Worm (Caenorhabditis elegans): Measurements from ENCODE around the gene pbs-3.

Gene pbs-3

DNA sequence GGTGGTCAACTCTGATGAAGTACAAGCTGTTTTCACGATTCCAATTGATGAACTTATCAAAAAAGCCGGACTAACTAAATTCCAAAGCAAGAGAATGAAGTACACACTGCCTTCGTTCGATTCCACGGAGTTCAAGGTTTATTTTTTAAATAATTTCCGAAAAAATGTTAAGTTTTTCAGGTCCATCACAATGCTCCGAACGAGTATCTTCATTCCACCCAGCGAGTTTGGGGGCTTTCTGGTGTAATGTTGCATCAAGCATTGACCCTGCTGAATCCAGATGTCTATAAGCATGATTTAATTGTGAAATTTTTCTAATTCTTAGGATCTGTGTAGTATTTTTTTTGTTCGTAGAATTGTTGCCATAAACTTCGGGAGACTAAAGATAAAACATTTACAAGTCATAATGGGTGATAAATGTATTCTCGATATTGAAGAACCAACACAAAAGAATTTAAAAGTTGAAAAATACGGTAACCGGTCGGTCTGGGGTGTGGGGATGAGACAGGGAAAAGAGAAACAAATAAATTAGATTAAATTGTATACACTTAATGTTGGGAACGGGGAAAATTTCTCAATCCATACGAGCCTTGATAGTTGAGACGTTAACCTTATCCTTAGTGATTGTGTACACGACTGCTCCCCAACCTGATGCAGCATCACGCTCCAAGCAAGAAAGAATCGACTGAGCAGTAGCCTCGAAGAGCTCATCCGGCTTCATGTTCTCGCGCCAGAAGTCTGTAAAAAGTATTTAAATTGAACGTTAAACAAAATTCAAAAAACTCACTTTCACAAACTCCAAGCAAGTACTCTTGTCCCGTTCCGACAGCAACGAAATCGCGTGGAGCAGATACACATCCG lies 898 bp downstream of the pbs-3 start:
- TF ChIP-seq egl-27 (tag; optimal IDR thresholded peaks at IDR 0.05) (no peak), lin-39 (tag; optimal IDR thresholded peaks at IDR 0.05) (no peak), lin-38 (GFP tag; IDR thresholded peaks at IDR 0.05) (peak; percentile 54), cey-2 (tag; optimal IDR thresholded peaks at IDR 0.05; ENCODE audit: borderline replicate concordance, insufficient read depth) (no peak), F49E8.2 (tag; optimal IDR thresholded peaks at IDR 0.05; ENCODE audit: borderline replicate concordance) (no peak), unc-62 (GFP tag; optimal IDR thresholded peaks at IDR 0.05 in 1 of 2) (peak in 1 of 2 experiments; percentile 62), unc-62 (tag; optimal IDR thresholded peaks at IDR 0.05) (no peak), snpc-1.2 (GFP tag; IDR thresholded peaks at IDR 0.05) (peak; percentile 25; the same call in 1 of the 2 replicates), ztf-11 (tag; optimal IDR thresholded peaks at IDR 0.05) (no peak), aha-1 (tag) (peak; percentile 94), F26F4.8 (GFP tag; conservative IDR thresholded peaks at IDR 0.05) (no peak), nhr-111 (GFP tag; optimal IDR thresholded peaks at IDR 0.05) (no peak)

DNA sequence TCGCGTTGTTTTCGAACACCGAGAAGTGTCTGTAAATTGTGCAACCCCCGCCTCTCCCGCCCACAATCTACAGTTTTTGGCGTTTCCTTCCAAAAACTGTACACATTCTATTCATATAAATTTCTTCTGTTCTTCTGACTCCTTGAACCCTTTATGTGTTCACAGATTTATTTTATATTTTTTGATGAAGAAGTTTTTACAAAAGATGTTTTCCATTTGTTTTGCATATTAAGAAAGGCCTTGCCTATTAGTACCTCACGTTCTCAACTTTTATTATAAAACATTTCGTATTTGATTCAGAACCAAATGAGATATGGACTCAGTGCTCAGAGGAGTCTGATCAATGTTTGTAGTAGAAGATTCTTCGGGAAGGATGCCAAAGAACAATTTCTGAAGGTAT lies 1.9 kb downstream of the pbs-3 start, which contains the start of gene ndx-3:
Gene ndx-3 (plus strand): TSS at position 301 of the 400 bp plus-strand sequence.
- TF ChIP-seq mdt-29 (GFP tag; IDR thresholded peaks at IDR 0.05) = no peak
- TF ChIP-seq ceh-44 (GFP tag; IDR thresholded peaks at IDR 0.05) = no peak

DNA sequence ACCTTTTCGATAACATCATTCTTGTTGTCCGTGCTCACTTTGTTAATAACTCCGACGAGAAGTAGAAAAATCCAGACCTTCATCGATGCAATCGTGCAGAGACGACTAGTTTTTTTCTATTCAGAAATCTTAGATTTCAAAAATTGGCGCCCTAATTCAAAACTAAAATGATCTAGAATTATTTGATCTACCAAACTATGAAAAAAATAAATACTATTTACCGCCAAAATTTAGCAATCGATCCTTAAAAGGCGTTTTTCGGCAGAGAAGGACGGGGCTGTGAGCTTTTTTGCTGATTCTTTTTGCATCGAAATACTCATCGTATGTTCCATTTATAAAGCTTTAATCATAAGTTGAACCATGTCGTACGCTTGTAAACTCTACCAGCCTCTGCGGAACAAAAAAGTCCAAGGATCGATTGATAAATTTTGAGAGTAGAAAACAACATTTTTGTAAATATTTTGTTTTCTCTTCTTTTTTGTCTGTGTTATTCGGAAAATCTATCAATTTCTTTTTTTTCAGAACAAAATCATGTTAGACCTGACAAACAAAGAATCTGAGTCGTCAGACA lies 5.8 kb downstream of the pbs-3 start, which contains the start of the genes try-1 and zyg-12:
Gene try-1 (minus strand): TSS at position 148 of the 571 bp plus-strand sequence.
Gene zyg-12 (plus strand): TSS at position 521 of the 571 bp plus-strand sequence.
- TF ChIP-seq nhr-41 (GFP tag; IDR thresholded peaks at IDR 0.05) (no peak), lin-38 (GFP tag; IDR thresholded peaks at IDR 0.05) (peak; percentile 42; the same call in 1 of the 2 replicates)

DNA sequence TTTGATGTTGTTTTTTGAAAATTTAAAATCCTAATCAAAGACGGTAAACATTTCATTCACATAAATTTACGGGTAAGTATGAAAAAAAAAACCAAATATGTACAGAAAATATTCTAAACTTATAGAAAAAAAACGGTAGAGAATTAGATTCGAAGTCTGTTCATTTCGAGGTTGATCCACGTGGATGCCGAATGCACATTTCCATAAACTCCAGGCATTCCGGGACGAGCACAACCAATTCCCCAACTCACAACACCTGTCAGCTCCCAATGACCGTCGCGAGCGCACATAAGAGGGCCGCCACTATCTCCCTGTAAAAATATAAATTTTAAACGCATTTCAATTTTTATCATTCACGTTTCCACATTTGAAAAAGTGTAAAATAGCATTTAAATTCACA lies 7.1 kb downstream of the pbs-3 start:
- TF ChIP-seq arid-1 (GFP tag; conservative IDR thresholded peaks at IDR 0.05) = 0 out of 2 replicates have a peak, but pooled peaks have one; percentile 7
- TF ChIP-seq lin-38 (GFP tag; IDR thresholded peaks at IDR 0.05) = peak; percentile 39
- TF ChIP-seq madf-5 (GFP tag; IDR thresholded peaks at IDR 0.05) = no peak
- TF ChIP-seq Y48G9A.11 (GFP tag; IDR thresholded peaks at IDR 0.05) = peak; percentile 43; the same call in 1 of the 2 replicates
- TF ChIP-seq duxl-1 (tag; optimal IDR thresholded peaks at IDR 0.05; ENCODE audit: poor library complexity) = peak; percentile 22
- TF ChIP-seq nhr-41 (GFP tag; IDR thresholded peaks at IDR 0.05) = no peak

DNA sequence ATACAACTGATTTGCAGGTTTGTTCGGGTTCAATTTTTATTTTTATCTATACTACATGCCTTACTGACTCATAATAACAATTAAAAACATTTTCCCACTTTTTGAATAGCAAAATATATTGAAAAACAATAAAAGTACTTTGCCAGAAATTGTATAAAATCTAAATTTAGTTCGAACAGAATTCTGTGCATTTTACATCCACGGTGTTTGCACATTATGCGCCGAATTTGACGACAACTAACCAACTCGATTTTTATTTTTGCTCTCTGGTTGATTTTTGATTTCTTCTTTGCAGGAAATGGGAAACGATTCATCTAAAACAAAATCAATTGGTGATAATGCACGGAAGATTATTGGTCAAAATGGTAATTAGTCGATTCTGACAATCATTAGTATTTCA lies 8.5 kb downstream of the pbs-3 start:
- TF ChIP-seq nhr-41 (GFP tag; IDR thresholded peaks at IDR 0.05) (no peak), nhr-111 (GFP tag; optimal IDR thresholded peaks at IDR 0.05) (no peak), mes-2 (tag; optimal IDR thresholded peaks at IDR 0.05; ENCODE audit: poor library complexity, severe bottlenecking) (peak; percentile 17), lsy-2 (tag; optimal IDR thresholded peaks at IDR 0.05) (peak in 1 of 2 experiments; percentile 38), nhr-6 (tag; optimal IDR thresholded peaks at IDR 0.05) (peak; percentile 64), lin-1 (GFP tag; IDR thresholded peaks at IDR 0.05) (no peak), D1046.2 (GFP tag; IDR thresholded peaks at IDR 0.05) (no peak), madf-9 (GFP tag; conservative IDR thresholded peaks at IDR 0.05) (no peak), vab-7 (GFP tag; IDR thresholded peaks at IDR 0.05) (no peak), unc-62 (GFP tag; optimal IDR thresholded peaks at IDR 0.05 in 1 of 2) (no peak), unc-62 (tag; optimal IDR thresholded peaks at IDR 0.05) (no peak), dve-1 (tag; optimal IDR thresholded peaks at IDR 0.05; ENCODE audit: insufficient read depth) (peak; percentile 17), T20F7.1 (GFP tag; optimal IDR thresholded peaks at IDR 0.05) (peak; percentile 70), Y5F2A.4 (GFP tag; optimal IDR thresholded peaks at IDR 0.05) (no peak), unc-39 (tag; optimal IDR thresholded peaks at IDR 0.05) (no peak)

Data from whole organism, L4 larva.